Fruit fly (Drosophila melanogaster): ENCODE measurements around the gene CG46457.

dm6 chr3R:13526638-13527037 lies 2.5 kb downstream of the CG46457 start:
- TF ChIP-seq cyc (GFP tag; optimal IDR thresholded peaks at IDR 0.05), result peak; percentile 28
- TF ChIP-seq CG3919 (GFP tag; optimal IDR thresholded peaks at IDR 0.05), result peak; percentile 8
- no peak for TF ChIP-seq CG6808 (GFP tag; optimal IDR thresholded peaks at IDR 0.05)
- no peak for TF ChIP-seq CG9139 (GFP tag; optimal IDR thresholded peaks at IDR 0.05)
- no peak for TF ChIP-seq Ets21C (GFP tag; optimal IDR thresholded peaks at IDR 0.05)
- TF ChIP-seq Sox14 (GFP tag; optimal IDR thresholded peaks at IDR 0.05), result peak; percentile 8
- peak; percentile 2 for TF ChIP-seq acj6 (GFP tag; optimal IDR thresholded peaks at IDR 0.05)
- TF ChIP-seq Hr39 (GFP tag; optimal IDR thresholded peaks at IDR 0.05), result peak; percentile 50
